Worm (Caenorhabditis elegans): ENCODE data around the gene H40L08.8.

DNA sequence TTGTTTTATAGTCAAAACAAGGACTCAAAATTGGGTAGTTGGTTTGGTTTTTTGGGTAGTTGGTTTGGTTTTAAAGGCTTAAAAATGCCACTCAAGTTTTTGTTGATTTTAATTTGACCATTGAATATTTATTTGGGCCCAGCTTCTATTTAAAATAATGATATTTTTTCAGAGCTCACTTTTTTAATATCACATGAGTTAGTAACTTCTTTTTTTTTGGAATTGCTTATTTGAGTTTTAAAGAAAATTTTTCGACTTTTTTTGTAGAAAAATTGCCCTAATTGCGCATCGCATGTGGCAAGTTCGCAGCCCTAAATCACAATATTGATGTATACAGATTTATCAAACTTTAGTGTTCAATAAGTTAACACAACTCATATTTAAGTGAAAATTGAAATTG, 41.7 kb downstream of the H40L08.8 start:
- TF ChIP-seq elt-3 (tag; optimal IDR thresholded peaks at IDR 0.05) (no peak), Y55F3AM.14 (GFP tag; optimal IDR thresholded peaks at IDR 0.05) (no peak), ztf-11 (tag; optimal IDR thresholded peaks at IDR 0.05) (no peak), ztf-4 (tag; optimal IDR thresholded peaks at IDR 0.05) (no peak), snpc-4 (tag; optimal IDR thresholded peaks at IDR 0.05) (no peak), nhr-12 (tag; optimal IDR thresholded peaks at IDR 0.05) (no peak), aly-2 (tag; optimal IDR thresholded peaks at IDR 0.05) (no peak), egl-27 (tag; optimal IDR thresholded peaks at IDR 0.05) (no peak), lsy-2 (tag; optimal IDR thresholded peaks at IDR 0.05) (no peak), nhr-21 (tag; optimal IDR thresholded peaks at IDR 0.05) (no peak), lin-39 (tag; optimal IDR thresholded peaks at IDR 0.05) (no peak), nhr-25 (tag; optimal IDR thresholded peaks at IDR 0.05) (no peak)
